Worm (Caenorhabditis elegans) whole organism, L4 larva: ENCODE data around the gene sdha-1.

Experiments used
- D1046.2 ChIP-seq: fragments of 200-800 bp; sonication (Bioruptor generic); IDR thresholded peaks from 2 replicates; pipeline ENCODE4 v1.3.6; 2022; ENCODE audit warnings: missing genetic modification characterization, missing compliant biosample characterization
- F10B5.3 ChIP-seq: sonication (generic microtip); optimal IDR thresholded peaks from 2 replicates; lab custom pipeline; 2016; ENCODE audit warnings: mild to moderate bottlenecking, missing genetic modification characterization, missing compliant biosample characterization
- F37D6.2 ChIP-seq: sonication (generic microtip); optimal IDR thresholded peaks from 2 replicates; lab custom pipeline; 2016; ENCODE audit warnings: mild to moderate bottlenecking, missing genetic modification characterization, missing compliant biosample characterization
- F49E8.2 ChIP-seq: sonication (generic microtip); optimal IDR thresholded peaks from 2 replicates; lab custom pipeline; 2016; ENCODE audit warnings: missing compliant biosample characterization, mild to moderate bottlenecking, missing genetic modification characterization, borderline replicate concordance
- R02D3.7 ChIP-seq: fragments of 150-350 bp; sonication (generic microtip); optimal IDR thresholded peaks from 3 replicates; lab custom pipeline; 2014; ENCODE audit warnings: missing biosample characterization, missing genetic modification characterization
- T20F7.1 ChIP-seq: fragments of 200-800 bp; sonication (Bioruptor generic); optimal IDR thresholded peaks from 2 replicates; lab custom pipeline; 2018; ENCODE audit warnings: mild to moderate bottlenecking, missing genetic modification characterization, missing compliant biosample characterization
- Y5F2A.4 ChIP-seq: fragments of 200-800 bp; sonication (Bioruptor generic); optimal IDR thresholded peaks from 2 replicates; lab custom pipeline; 2018; ENCODE audit warnings: mild to moderate bottlenecking, missing genetic modification characterization, missing compliant biosample characterization
- ZK546.5 ChIP-seq, 2 experiments: sonication (generic microtip); optimal IDR thresholded peaks; 2 replicates each; lab custom pipeline; 2017; ENCODE audit warnings: missing biosample characterization in 2 of 2, missing genetic modification characterization in 2 of 2
- aha-1 ChIP-seq: fragments of 150-350 bp; peaks from one replicate; lab custom pipeline; 2014; ENCODE audit warnings: missing biosample characterization, missing genetic modification characterization
- ama-1 ChIP-seq: fragments of 150-350 bp; optimal IDR thresholded peaks from 2 replicates; lab custom pipeline; 2014; ENCODE audit warnings: inconsistent platforms, mixed read lengths
- arid-1 ChIP-seq: fragments of 200-800 bp; sonication (Bioruptor generic); conservative IDR thresholded peaks from 2 replicates; pipeline ENCODE4 v1.3.6; 2022; ENCODE audit warnings: missing genetic modification reagents, missing genetic modification characterization, missing compliant biosample characterization
- attf-4 ChIP-seq: sonication (generic microtip); optimal IDR thresholded peaks from 3 replicates; lab custom pipeline; 2017; ENCODE audit warnings: missing biosample characterization, missing genetic modification characterization
- ceh-20 ChIP-seq: fragments of 200-800 bp; sonication (Bioruptor generic); IDR thresholded peaks from 2 replicates; pipeline ENCODE4 v1.3.6; 2022; ENCODE audit warnings: missing genetic modification reagents, missing genetic modification characterization, missing compliant biosample characterization
- ceh-28 ChIP-seq: fragments of 150-350 bp; optimal IDR thresholded peaks from 2 replicates; lab custom pipeline; 2014; ENCODE audit warnings: missing biosample characterization, missing genetic modification reagents, missing genetic modification characterization
- ctbp-1 ChIP-seq: fragments of 200-800 bp; sonication (Bioruptor generic); IDR thresholded peaks from 2 replicates; pipeline ENCODE4 v1.3.6; 2022; ENCODE audit warnings: missing genetic modification reagents, missing genetic modification characterization, missing compliant biosample characterization
- daf-12 ChIP-seq: fragments of 150-350 bp; optimal IDR thresholded peaks from 2 replicates; lab custom pipeline; 2014; ENCODE audit warnings: missing biosample characterization, missing genetic modification reagents, missing genetic modification characterization
- daf-16 ChIP-seq, 3 experiments: sonication (generic microtip); optimal IDR thresholded peaks; 2 replicates each; lab custom pipeline; 2016 to 2017; ENCODE audit warnings: missing genetic modification characterization in 3 of 3, missing genetic modification reagents in 3 of 3, mild to moderate bottlenecking in 2 of 3, missing compliant biosample characterization in 2 of 3, missing biosample characterization in 1 of 3, moderate library complexity in 1 of 3
- daf-8 ChIP-seq: fragments of 200-800 bp; sonication (Bioruptor generic); IDR thresholded peaks from 2 replicates; pipeline ENCODE4 v1.3.6; 2022; ENCODE audit warnings: missing genetic modification characterization, missing compliant biosample characterization
- dmd-6 ChIP-seq: fragments of 200-800 bp; sonication (Bioruptor generic); IDR thresholded peaks from 2 replicates; pipeline ENCODE4 v1.3.6; 2022; ENCODE audit warnings: missing genetic modification reagents, missing genetic modification characterization, missing compliant biosample characterization
- dmd-9 ChIP-seq: fragments of 200-800 bp; sonication (Bioruptor generic); IDR thresholded peaks from 2 replicates; pipeline ENCODE4 v1.3.6; 2022; ENCODE audit warnings: missing genetic modification reagents, missing genetic modification characterization, missing compliant biosample characterization
- dve-1 ChIP-seq: sonication (generic microtip); optimal IDR thresholded peaks from 2 replicates; lab custom pipeline; 2017; ENCODE audit warnings: antibody characterized with exemption, mild to moderate bottlenecking, missing genetic modification characterization, missing compliant biosample characterization; ENCODE audit not compliant: insufficient read depth
- egl-43 ChIP-seq: fragments of 200-800 bp; sonication (Bioruptor generic); IDR thresholded peaks from 2 replicates; pipeline ENCODE4 v1.3.6; 2022; ENCODE audit warnings: missing genetic modification reagents, missing genetic modification characterization, missing compliant biosample characterization
- hif-1 ChIP-seq, 2 experiments: sonication (generic microtip); optimal IDR thresholded peaks; 2 replicates each; lab custom pipeline; 2016 to 2017; ENCODE audit warnings: missing compliant biosample characterization in 2 of 2, missing genetic modification characterization in 2 of 2, missing genetic modification reagents in 2 of 2, missing genotype in 2 of 2, mild to moderate bottlenecking in 1 of 2
- hlh-11 ChIP-seq: fragments of 200-800 bp; sonication (Bioruptor generic); optimal IDR thresholded peaks from 2 replicates; lab custom pipeline; 2018; ENCODE audit warnings: mild to moderate bottlenecking, missing genetic modification characterization, missing compliant biosample characterization
- hlh-30 ChIP-seq: sonication (generic microtip); optimal IDR thresholded peaks from 2 replicates; lab custom pipeline; 2017; ENCODE audit warnings: antibody characterized with exemption, mild to moderate bottlenecking, missing genetic modification characterization, missing compliant biosample characterization; ENCODE audit not compliant: insufficient read depth
- lin-1 ChIP-seq: fragments of 200-800 bp; sonication (Bioruptor generic); IDR thresholded peaks from 2 replicates; pipeline ENCODE4 v1.3.6; 2022; ENCODE audit warnings: missing genetic modification reagents, missing genetic modification characterization, missing compliant biosample characterization
- lsy-2 ChIP-seq, 2 experiments: fragments of 150-350 bp in 1 of 2; sonication (generic microtip) in 1 of 2; optimal IDR thresholded peaks; 2 replicates each; lab custom pipeline; 2014 to 2017; ENCODE audit warnings: missing biosample characterization in 2 of 2, missing genetic modification characterization in 2 of 2
- mes-2 ChIP-seq: sonication (generic microtip); optimal IDR thresholded peaks from 2 replicates; lab custom pipeline; 2016; ENCODE audit warnings: missing genotype, mild to moderate bottlenecking, missing genetic modification characterization, missing compliant biosample characterization; ENCODE audit not compliant: poor library complexity, severe bottlenecking
- nhr-28 ChIP-seq: fragments of 150-350 bp; optimal IDR thresholded peaks from 2 replicates; lab custom pipeline; 2014; ENCODE audit warnings: missing biosample characterization, missing genetic modification characterization
- nhr-42 ChIP-seq: fragments of 200-800 bp; sonication (Bioruptor generic); IDR thresholded peaks from 2 replicates; pipeline ENCODE4 v1.3.6; 2022; ENCODE audit warnings: missing genetic modification characterization, missing compliant biosample characterization
- nhr-48 ChIP-seq: sonication (generic microtip); optimal IDR thresholded peaks from 2 replicates; lab custom pipeline; 2016; ENCODE audit warnings: mild to moderate bottlenecking, missing genetic modification characterization, missing compliant biosample characterization
- pha-4 ChIP-seq, 2 experiments: fragments of 150-350 bp in 1 of 2; fragments of 200-800 bp in 1 of 2; sonication (Bioruptor generic) in 1 of 2; IDR thresholded peaks in 1 of 2; optimal IDR thresholded peaks in 1 of 2; 2 replicates each; pipeline versions ENCODE4 v1.3.6 to Lab custom; 2014 to 2022; ENCODE audit warnings: missing genetic modification characterization in 2 of 2, missing genetic modification reagents in 2 of 2, missing biosample characterization in 1 of 2, missing compliant biosample characterization in 1 of 2
- pqm-1 ChIP-seq: sonication (generic microtip); optimal IDR thresholded peaks from 2 replicates; lab custom pipeline; 2017; ENCODE audit warnings: missing biosample characterization, missing genetic modification characterization
- rbr-2 ChIP-seq: sonication (generic microtip); optimal IDR thresholded peaks from 2 replicates; lab custom pipeline; 2016; ENCODE audit warnings: missing genotype, missing genetic modification characterization, missing compliant biosample characterization
- snpc-1.2 ChIP-seq: fragments of 200-800 bp; sonication (Bioruptor generic); IDR thresholded peaks from 2 replicates; pipeline ENCODE4 v1.3.6; 2022; ENCODE audit warnings: missing genetic modification reagents, missing genetic modification characterization, missing compliant biosample characterization
- unc-130 ChIP-seq: sonication (generic microtip); optimal IDR thresholded peaks from 2 replicates; lab custom pipeline; 2016; ENCODE audit warnings: missing genetic modification reagents, missing genetic modification characterization, missing compliant biosample characterization
- unc-62 ChIP-seq, 3 experiments: fragments of 150-350 bp in 1 of 3; sonication (generic microtip); optimal IDR thresholded peaks in 2 of 3; peaks in 1 of 3; 1 replicate in 1 of 3; 2 replicates in 2 of 3; lab custom pipeline; 2014 to 2017; ENCODE audit warnings: missing biosample characterization in 3 of 3, missing genetic modification characterization in 3 of 3, missing genetic modification reagents in 3 of 3, missing genotype in 1 of 3
- zag-1 ChIP-seq: fragments of 150-350 bp; optimal IDR thresholded peaks from 2 replicates; lab custom pipeline; 2014; ENCODE audit warnings: missing biosample characterization, missing genetic modification characterization
- zfp-2 ChIP-seq: sonication (generic microtip); optimal IDR thresholded peaks from 2 replicates; lab custom pipeline; 2016; ENCODE audit warnings: mild to moderate bottlenecking, missing genetic modification characterization, missing compliant biosample characterization
- zfp-3 ChIP-seq: fragments of 200-800 bp; sonication (Bioruptor generic); conservative IDR thresholded peaks from 2 replicates; pipeline ENCODE4 v1.3.6; 2022; ENCODE audit warnings: missing genetic modification reagents, missing genetic modification characterization, missing compliant biosample characterization
- zip-11 ChIP-seq: fragments of 200-800 bp; sonication (Bioruptor generic); IDR thresholded peaks from 2 replicates; pipeline ENCODE4 v1.3.6; 2022; ENCODE audit warnings: missing genetic modification characterization, missing compliant biosample characterization

sdha-1 gene

DNA sequence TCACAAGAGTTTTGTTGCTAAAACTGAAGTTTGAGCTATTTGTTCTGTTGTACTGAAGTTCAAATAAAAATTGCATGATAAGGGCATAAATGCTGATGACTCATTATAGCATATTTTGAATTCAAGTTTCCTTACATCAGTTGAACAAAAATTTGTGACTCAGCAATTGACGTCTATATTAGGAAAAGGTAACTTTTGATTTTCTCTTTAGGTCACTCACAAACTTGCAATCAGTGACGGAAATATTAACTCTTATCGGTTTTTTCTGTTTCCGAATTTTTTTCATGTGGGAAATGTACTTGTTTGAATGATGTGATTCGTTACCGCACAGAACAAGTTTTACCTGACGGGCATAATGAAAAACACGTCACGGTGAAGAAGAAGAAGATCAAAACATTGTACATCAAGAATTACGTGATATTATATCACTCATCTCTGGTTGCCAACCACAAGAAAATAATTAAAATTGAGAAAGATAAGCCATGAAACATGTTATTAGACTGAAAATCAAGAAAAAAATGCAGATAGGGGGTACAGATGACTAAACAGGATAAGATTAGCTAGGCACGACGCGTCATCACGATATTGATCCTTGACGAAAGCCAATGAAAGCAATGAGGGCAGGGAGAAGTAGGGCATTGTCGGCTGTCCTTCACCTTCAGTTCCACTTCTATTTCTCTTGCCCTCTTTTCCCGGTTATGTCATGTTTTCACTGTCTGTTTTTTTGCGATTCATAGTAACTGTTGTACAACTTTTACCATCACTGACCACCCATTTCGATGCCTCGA lies 18.0 kb upstream of the sdha-1 start:
- no peak for TF ChIP-seq unc-130 (GFP tag; lab: Kevin White, UChicago)
- no peak for TF ChIP-seq daf-12 (tag; lab: Kevin White, UChicago)
- TF ChIP-seq unc-62 (GFP tag; optimal IDR thresholded peaks at IDR 0.05 in 1 of 2; lab: Kevin White, UChicago), result peak in 1 of 2 experiments; percentile 94
- no peak for TF ChIP-seq unc-62 (tag; optimal IDR thresholded peaks at IDR 0.05; lab: Kevin White, UChicago)
- TF ChIP-seq nhr-48, result peak; percentile 11
- TF ChIP-seq pqm-1 (tag; lab: Kevin White, UChicago), result peak; percentile 87
- peak; percentile 38 for TF ChIP-seq aha-1 (tag; lab: Kevin White, UChicago)
- TF ChIP-seq R02D3.7 (tag; lab: Kevin White, UChicago), result no peak
- no peak for TF ChIP-seq rbr-2 (tag; lab: Kevin White, UChicago)
- peak; percentile 44 for TF ChIP-seq nhr-28 (tag; lab: Kevin White, UChicago)
- no peak for TF ChIP-seq ceh-20 (GFP tag; lab: Robert Waterston, UW)
- TF ChIP-seq attf-4 (tag; lab: Kevin White, UChicago), result no peak
- TF ChIP-seq D1046.2 (GFP tag; lab: Robert Waterston, UW), result no peak
- TF ChIP-seq ZK546.5 (tag; optimal IDR thresholded peaks at IDR 0.05; lab: Kevin White, UChicago), result no peak
- TF ChIP-seq dmd-6, result peak; percentile 49
- TF ChIP-seq ama-1 (lab: Kevin White, UChicago), result no peak
- TF ChIP-seq hlh-30 (tag; lab: Kevin White, UChicago), result peak; percentile 30
- no peak for TF ChIP-seq daf-16 (GFP tag; optimal IDR thresholded peaks at IDR 0.05; lab: Kevin White, UChicago)
- peak; percentile 38 for TF ChIP-seq daf-16 (tag; optimal IDR thresholded peaks at IDR 0.05; lab: Kevin White, UChicago)
- no peak for TF ChIP-seq snpc-1.2 (GFP tag; lab: Robert Waterston, UW)
- TF ChIP-seq ceh-28 (tag; lab: Kevin White, UChicago), result no peak
- no peak for TF ChIP-seq nhr-42 (GFP tag; lab: Robert Waterston, UW)
- TF ChIP-seq F49E8.2 (tag; lab: Kevin White, UChicago), result no peak
- TF ChIP-seq hlh-11 (tag; lab: Kevin White, UChicago), result peak; percentile 33
- no peak for TF ChIP-seq lin-1 (GFP tag; lab: Robert Waterston, UW)

DNA sequence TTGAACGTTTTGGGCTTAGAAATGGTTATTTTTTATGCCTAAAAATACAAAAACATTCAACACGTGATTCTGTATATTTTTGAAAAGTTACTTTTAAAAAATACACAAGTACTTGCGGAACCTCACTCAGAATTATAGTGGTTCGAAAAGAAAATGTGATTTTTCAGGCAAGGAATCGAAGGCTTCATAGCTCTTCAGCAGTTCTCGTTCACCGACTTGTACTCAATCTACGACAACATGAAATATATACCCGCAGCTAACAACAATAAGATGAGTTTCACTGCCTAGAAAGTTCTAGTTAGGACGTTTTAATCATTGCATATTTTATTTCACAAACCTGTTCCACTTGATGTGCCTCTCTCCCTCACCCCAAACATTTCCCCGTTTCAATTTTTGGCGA lies 16.8 kb upstream of the sdha-1 start:
- TF ChIP-seq T20F7.1 (GFP tag; lab: Kevin White, UChicago), result no peak
- peak in 1 of 2 experiments; percentile 90 for TF ChIP-seq unc-62 (GFP tag; optimal IDR thresholded peaks at IDR 0.05 in 1 of 2; lab: Kevin White, UChicago)
- no peak for TF ChIP-seq unc-62 (tag; optimal IDR thresholded peaks at IDR 0.05; lab: Kevin White, UChicago)

ce11 chrX:8556614-8557196 lies 10.9 kb upstream of the sdha-1 start, which contains the start of gene utx-1:
Gene utx-1, plus strand, starts transcription at chrX:8557146.
- TF ChIP-seq F37D6.2 (tag; lab: Kevin White, UChicago) (peak; percentile 27), dve-1 (tag; lab: Kevin White, UChicago) (peak; percentile 10), T20F7.1 (GFP tag; lab: Kevin White, UChicago) (peak; percentile 72), egl-43 (GFP tag; lab: Robert Waterston, UW) (0 out of 2 replicates have a peak, but pooled peaks have one; percentile 8), pha-4 (GFP tag; IDR thresholded peaks at IDR 0.05; lab: Robert Waterston, UW) (no peak), pha-4 (tag; optimal IDR thresholded peaks at IDR 0.05; lab: Kevin White, UChicago) (no peak), daf-16 (GFP tag; optimal IDR thresholded peaks at IDR 0.05; lab: Kevin White, UChicago) (no peak), daf-16 (tag; optimal IDR thresholded peaks at IDR 0.05; lab: Kevin White, UChicago) (peak; percentile 18), F10B5.3 (no peak), rbr-2 (tag; lab: Kevin White, UChicago) (peak; percentile 55), ceh-28 (tag; lab: Kevin White, UChicago) (no peak), dmd-9 (GFP tag; lab: Robert Waterston, UW) (no peak), mes-2 (tag; lab: Kevin White, UChicago) (peak; percentile 69), zfp-3 (GFP tag; lab: Robert Waterston, UW) (no peak), hlh-11 (tag; lab: Kevin White, UChicago) (peak; percentile 7), zip-11 (GFP tag; lab: Robert Waterston, UW) (no peak), daf-8 (no peak), hif-1 (tag; optimal IDR thresholded peaks at IDR 0.05; lab: Kevin White, UChicago) (peak in 1 of 2 experiments; percentile 21), zag-1 (tag; lab: Kevin White, UChicago) (no peak), Y5F2A.4 (GFP tag; lab: Kevin White, UChicago) (no peak), lsy-2 (tag; optimal IDR thresholded peaks at IDR 0.05; lab: Kevin White, UChicago) (peak in 1 of 2 experiments; percentile 10), arid-1 (GFP tag; lab: Robert Waterston, UW) (no peak), R02D3.7 (tag; lab: Kevin White, UChicago) (no peak), zfp-2 (no peak), ctbp-1 (GFP tag; lab: Robert Waterston, UW) (no peak), lin-1 (GFP tag; lab: Robert Waterston, UW) (no peak)
